Worm (Caenorhabditis elegans): ENCODE results near the gene pax-3.
A peak's percentile ranks its signal among the peaks of the same experiment; 100 is the strongest.

pax-3 gene

DNA sequence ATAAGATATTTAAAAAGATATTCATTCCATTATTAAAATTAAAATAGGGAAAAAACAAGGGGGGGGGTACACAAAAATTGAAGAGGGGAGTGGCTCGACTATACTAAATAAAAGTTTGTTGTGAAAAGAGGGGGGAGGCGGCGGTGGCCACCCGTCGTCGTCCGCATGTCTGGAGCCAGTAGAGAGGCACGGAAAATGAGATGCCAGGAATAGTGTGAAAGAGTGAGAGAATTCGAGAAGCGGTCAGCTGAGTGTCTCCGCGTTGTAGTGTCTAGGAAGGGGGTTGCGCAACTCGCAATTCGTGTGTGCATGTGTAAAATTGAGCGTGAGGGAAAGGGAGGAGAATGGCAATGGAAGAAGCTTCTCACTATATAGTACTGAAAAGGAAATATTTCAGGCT is 55.9 kb downstream of the pax-3 start (continued):
- TF ChIP-seq ceh-2 (tag; optimal IDR thresholded peaks at IDR 0.05) (peak; percentile 9), unc-42 (tag; optimal IDR thresholded peaks at IDR 0.05) (peak; percentile 59), ceh-48 (tag; optimal IDR thresholded peaks at IDR 0.05) (no peak), fkh-6 (tag; optimal IDR thresholded peaks at IDR 0.05) (peak; percentile 47), gmeb-2 (tag; optimal IDR thresholded peaks at IDR 0.05) (no peak), eyg-1 (tag; optimal IDR thresholded peaks at IDR 0.05) (no peak), unc-55 (GFP tag; optimal IDR thresholded peaks at IDR 0.05) (peak; percentile 52), madf-2 (tag; optimal IDR thresholded peaks at IDR 0.05) (peak; percentile 37), ets-4 (tag; optimal IDR thresholded peaks at IDR 0.05) (peak; percentile 31), sox-2 (GFP tag; IDR thresholded peaks at IDR 0.05) (no peak), ama-1 (optimal IDR thresholded peaks at IDR 0.05) (no peak), hlh-13 (GFP tag; optimal IDR thresholded peaks at IDR 0.05) (peak; percentile 4), sdc-2 (tag; optimal IDR thresholded peaks at IDR 0.05) (no peak), lim-6 (tag; optimal IDR thresholded peaks at IDR 0.05) (no peak), ceh-45 (GFP tag; IDR thresholded peaks at IDR 0.05) (no peak), Y22D7AL.16 (tag; optimal IDR thresholded peaks at IDR 0.05) (no peak), C38D4.7 (GFP tag; optimal IDR thresholded peaks at IDR 0.05) (no peak), ztf-16 (tag; optimal IDR thresholded peaks at IDR 0.05) (no peak), fax-1 (tag; optimal IDR thresholded peaks at IDR 0.05) (no peak), hlh-30 (tag; optimal IDR thresholded peaks at IDR 0.05; ENCODE audit: insufficient read depth) (peak; percentile 81), hlh-6 (tag; optimal IDR thresholded peaks at IDR 0.05) (no peak), nhr-11 (tag; optimal IDR thresholded peaks at IDR 0.05) (no peak), ceh-18 (tag; optimal IDR thresholded peaks at IDR 0.05) (peak; percentile 31), unc-86 (tag; optimal IDR thresholded peaks at IDR 0.05) (no peak), sox-4 (tag; optimal IDR thresholded peaks at IDR 0.05) (no peak)
